Worm (Caenorhabditis elegans) whole organism, young adult: ENCODE data around the gene F49E10.2.

ENCODE experiments used
- B0019.2 ChIP-seq: fragments of 200-800 bp; sonication (Bioruptor generic); conservative IDR thresholded peaks from 2 replicates; pipeline ENCODE4 v1.3.6; 2022; ENCODE audit warnings: missing genetic modification reagents, missing genetic modification characterization, missing compliant biosample characterization
- B0261.1 ChIP-seq: sonication (generic microtip); optimal IDR thresholded peaks from 2 replicates; lab custom pipeline; 2016; ENCODE audit warnings: mild to moderate bottlenecking, missing genetic modification characterization, moderate library complexity, missing compliant biosample characterization
- ama-1 ChIP-seq, 3 experiments: fragments of 150-350 bp in 1 of 3; sonication (generic microtip) in 2 of 3; optimal IDR thresholded peaks; 2 replicates each; lab custom pipeline; 2014 to 2018; ENCODE audit warnings: missing biosample characterization in 2 of 3, missing genetic modification characterization in 2 of 3, missing genetic modification reagents in 2 of 3
- ceh-100 ChIP-seq: fragments of 200-800 bp; sonication (Bioruptor generic); IDR thresholded peaks from 2 replicates; pipeline ENCODE4 v1.3.6; 2022; ENCODE audit warnings: missing genetic modification reagents, missing genetic modification characterization, missing compliant biosample characterization
- let-607 ChIP-seq, 2 experiments: fragments of 200-800 bp in 1 of 2; sonication (Bioruptor generic) in 1 of 2; sonication (generic microtip) in 1 of 2; optimal IDR thresholded peaks; 2 replicates each; lab custom pipeline; 2016 to 2018; ENCODE audit warnings: mild to moderate bottlenecking in 2 of 2, missing compliant biosample characterization in 2 of 2, missing genetic modification characterization in 2 of 2, moderate library complexity in 2 of 2, missing genotype in 1 of 2
- unc-130 ChIP-seq: sonication (generic microtip); optimal IDR thresholded peaks from 2 replicates; lab custom pipeline; 2016; ENCODE audit warnings: missing genetic modification reagents, missing genetic modification characterization, missing compliant biosample characterization
- unc-62 ChIP-seq: fragments of 150-350 bp; optimal IDR thresholded peaks from 2 replicates; lab custom pipeline; 2014; ENCODE audit warnings: missing biosample characterization, missing genetic modification reagents, missing genetic modification characterization
- ztf-3 ChIP-seq: fragments of 200-800 bp; sonication (Bioruptor generic); optimal IDR thresholded peaks from 2 replicates; lab custom pipeline; 2018; ENCODE audit warnings: mild to moderate bottlenecking, missing genetic modification characterization, missing compliant biosample characterization

DNA sequence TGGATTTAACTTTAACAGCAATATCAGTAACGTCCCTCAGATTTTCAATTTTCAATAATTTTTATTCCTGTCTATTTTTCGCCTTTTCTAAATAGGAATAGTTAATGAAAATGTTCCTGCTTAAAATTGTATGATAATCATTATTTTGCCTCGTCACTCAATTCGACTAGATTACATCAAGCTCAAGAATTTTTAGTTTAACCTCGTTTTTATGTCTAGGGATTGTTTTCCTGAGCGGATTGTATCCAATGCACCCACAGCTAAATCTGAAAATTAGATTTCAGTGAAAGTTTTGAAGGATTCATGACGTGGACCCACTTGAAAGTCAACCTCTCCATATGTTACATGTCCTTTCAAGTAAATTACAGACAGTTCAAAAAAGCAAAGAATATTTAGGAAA, 33.5 kb downstream of the F49E10.2 start:
- TF ChIP-seq unc-130 (GFP tag; lab: Kevin White, UChicago) (no peak), ztf-3 (no peak), B0261.1 (tag; lab: Kevin White, UChicago) (no peak), ama-1 (optimal IDR thresholded peaks at IDR 0.05; lab: Kevin White, UChicago) (no peak), ama-1 (GFP tag; optimal IDR thresholded peaks at IDR 0.05; lab: Kevin White, UChicago) (no peak), let-607 (tag; optimal IDR thresholded peaks at IDR 0.05; lab: Kevin White, UChicago) (no peak), ceh-100 (GFP tag; lab: Robert Waterston, UW) (no peak), unc-62 (GFP tag; lab: Kevin White, UChicago) (no peak), B0019.2 (no peak)
